Fruit fly (Drosophila melanogaster) whole organism, embryonic: ENCODE data around the gene osp.

ENCODE experiments used
- Abd-B ChIP-seq: fragments of 200-800 bp; sonication (Bioruptor generic); optimal IDR thresholded peaks from 2 replicates; lab custom pipeline; 2018; ENCODE audit warnings: missing biosample characterization, mild to moderate bottlenecking, missing genetic modification characterization, moderate library complexity
- Antp ChIP-seq: fragments of 200-800 bp; sonication (Bioruptor generic); optimal IDR thresholded peaks from 3 replicates; lab custom pipeline; 2016; ENCODE audit warnings: missing biosample characterization, missing genetic modification characterization
- Atf-2 ChIP-seq: fragments of 200-800 bp; sonication (Bioruptor generic); optimal IDR thresholded peaks from 2 replicates; lab custom pipeline; 2016; ENCODE audit warnings: missing biosample characterization, missing genetic modification characterization
- B-H1 ChIP-seq: fragments of 200-800 bp; sonication (Bioruptor generic); IDR thresholded peaks from 3 replicates; pipeline ENCODE4 v1.3.6; 2022; ENCODE audit warnings: missing biosample characterization, missing genetic modification characterization
- Bteb2 ChIP-seq: fragments of 200-800 bp; sonication (Bioruptor generic); optimal IDR thresholded peaks from 2 replicates; lab custom pipeline; 2016; ENCODE audit warnings: missing biosample characterization, missing genetic modification characterization
- CG12744 ChIP-seq: fragments of 200-800 bp; sonication (Bioruptor generic); optimal IDR thresholded peaks from 2 replicates; lab custom pipeline; 2016; ENCODE audit warnings: missing biosample characterization, missing genetic modification characterization
- CG13287 ChIP-seq: fragments of 200-800 bp; sonication (Bioruptor generic); IDR thresholded peaks from 2 replicates; pipeline ENCODE4 v1.3.6; 2022; ENCODE audit warnings: missing biosample characterization, missing genetic modification characterization; ENCODE audit not compliant: partially characterized antibody
- CG1529 ChIP-seq: fragments of 200-800 bp; sonication (Bioruptor generic); optimal IDR thresholded peaks from 3 replicates; lab custom pipeline; 2018; ENCODE audit warnings: missing biosample characterization, missing genetic modification characterization
- CG17361 ChIP-seq: fragments of 200-800 bp; sonication (Bioruptor generic); IDR thresholded peaks from 3 replicates; pipeline ENCODE4 v1.3.6; 2022; ENCODE audit warnings: missing biosample characterization, missing genetic modification characterization
- CG17568 ChIP-seq: fragments of 200-800 bp; sonication (Bioruptor generic); optimal IDR thresholded peaks from 2 replicates; lab custom pipeline; 2018; ENCODE audit warnings: missing biosample characterization, mild to moderate bottlenecking, missing genetic modification characterization, moderate library complexity
- CG18599 ChIP-seq: fragments of 200-800 bp; sonication (Bioruptor generic); optimal IDR thresholded peaks from 3 replicates; lab custom pipeline; 2017; ENCODE audit warnings: missing biosample characterization, missing genetic modification characterization, mild to moderate bottlenecking, moderate library complexity, missing genetic modification reagents
- CG2116 ChIP-seq: fragments of 200-800 bp; sonication (Bioruptor generic); optimal IDR thresholded peaks from 3 replicates; lab custom pipeline; 2018; ENCODE audit warnings: missing biosample characterization, mild to moderate bottlenecking, missing genetic modification characterization
- CG31224 ChIP-seq: fragments of 200-800 bp; sonication (Bioruptor generic); IDR thresholded peaks from 2 replicates; pipeline ENCODE4 v1.3.6; 2022; ENCODE audit warnings: missing biosample characterization, missing genetic modification characterization
- CG33213 ChIP-seq: fragments of 200-800 bp; sonication (Bioruptor generic); optimal IDR thresholded peaks from 3 replicates; lab custom pipeline; 2016; ENCODE audit warnings: missing biosample characterization, missing genetic modification characterization
- CG34224 ChIP-seq: fragments of 200-800 bp; sonication (Bioruptor generic); IDR thresholded peaks from 3 replicates; pipeline ENCODE4 v1.3.6; 2022; ENCODE audit warnings: missing biosample characterization, missing genetic modification characterization; ENCODE audit not compliant: partially characterized antibody
- CG7357 ChIP-seq: fragments of 200-800 bp; sonication (Bioruptor generic); IDR thresholded peaks from 3 replicates; pipeline ENCODE4 v1.3.6; 2022; ENCODE audit warnings: missing biosample characterization, missing genetic modification characterization
- CG7372 ChIP-seq: fragments of 200-800 bp; sonication (Bioruptor generic); IDR thresholded peaks from 2 replicates; pipeline ENCODE4 v1.3.6; 2022; ENCODE audit warnings: missing biosample characterization, missing genetic modification characterization
- CG8478 ChIP-seq: fragments of >200 bp; optimal IDR thresholded peaks from 2 replicates; lab custom pipeline; 2018
- CHES-1-like ChIP-seq: fragments of 200-800 bp; sonication (Bioruptor generic); optimal IDR thresholded peaks from 2 replicates; lab custom pipeline; 2016; ENCODE audit warnings: missing biosample characterization, missing genetic modification characterization
- Drgx ChIP-seq: fragments of 200-800 bp; sonication (Bioruptor generic); IDR thresholded peaks from 2 replicates; pipeline ENCODE4 v1.3.6; 2022; ENCODE audit warnings: missing biosample characterization, missing genetic modification characterization
- Nf-YC ChIP-seq: fragments of 200-800 bp; optimal IDR thresholded peaks from 3 replicates; lab custom pipeline; 2019; ENCODE audit warnings: missing biosample characterization, mild to moderate bottlenecking, missing genetic modification characterization, moderate library complexity
- Scr ChIP-seq: fragments of 200-800 bp; sonication (Bioruptor generic); IDR thresholded peaks from 2 replicates; pipeline ENCODE4 v1.3.6; 2022; ENCODE audit warnings: missing biosample characterization, missing genetic modification characterization; ENCODE audit not compliant: partially characterized antibody
- Sox102F ChIP-seq: fragments of 200-800 bp; sonication (Bioruptor generic); optimal IDR thresholded peaks from 2 replicates; lab custom pipeline; 2018; ENCODE audit warnings: missing biosample characterization, mild to moderate bottlenecking, missing genetic modification characterization, moderate library complexity
- Ssrp ChIP-seq: fragments of 200-800 bp; sonication (Bioruptor generic); optimal IDR thresholded peaks from 2 replicates; lab custom pipeline; 2018; ENCODE audit warnings: missing biosample characterization, mild to moderate bottlenecking, missing genetic modification characterization, moderate library complexity
- Xbp1 ChIP-seq: fragments of 200-800 bp; sonication (Bioruptor generic); optimal IDR thresholded peaks from 3 replicates; lab custom pipeline; 2016; ENCODE audit warnings: missing biosample characterization, mild to moderate bottlenecking, missing genetic modification characterization
- ab ChIP-seq: fragments of 200-800 bp; sonication (Bioruptor generic); optimal IDR thresholded peaks from 2 replicates; lab custom pipeline; 2016; ENCODE audit warnings: missing biosample characterization, missing genetic modification characterization
- ase ChIP-seq: fragments of 200-800 bp; sonication (Bioruptor generic); IDR thresholded peaks from 3 replicates; pipeline ENCODE4 v1.3.6; 2022; ENCODE audit warnings: missing biosample characterization, missing genetic modification characterization
- ash1 ChIP-seq: fragments of 200-800 bp; sonication (Bioruptor generic); optimal IDR thresholded peaks from 2 replicates; lab custom pipeline; 2018; ENCODE audit warnings: missing biosample characterization, mild to moderate bottlenecking, missing genetic modification characterization
- ato ChIP-seq: fragments of 200-800 bp; sonication (Bioruptor generic); IDR thresholded peaks from 2 replicates; pipeline ENCODE4 v1.3.6; 2022; ENCODE audit warnings: missing biosample characterization, missing genetic modification characterization; ENCODE audit not compliant: partially characterized antibody
- crp ChIP-seq, 2 experiments: fragments of 200-800 bp; sonication (Bioruptor generic); optimal IDR thresholded peaks; 2 replicates in 1 of 2; 3 replicates in 1 of 2; lab custom pipeline; 2017; ENCODE audit warnings: missing biosample characterization in 2 of 2, missing genetic modification characterization in 2 of 2, mild to moderate bottlenecking in 1 of 2, moderate library complexity in 1 of 2
- dm ChIP-seq: fragments of 200-800 bp; sonication (Bioruptor generic); optimal IDR thresholded peaks from 3 replicates; lab custom pipeline; 2016; ENCODE audit warnings: missing biosample characterization, missing genetic modification characterization
- dpn ChIP-seq, 2 experiments: fragments of 200-800 bp; sonication (Bioruptor generic); optimal IDR thresholded peaks; 3 replicates each; lab custom pipeline; 2016; ENCODE audit warnings: missing biosample characterization in 2 of 2, missing genetic modification characterization in 2 of 2
- emc ChIP-seq: fragments of 200-800 bp; sonication (Bioruptor generic); optimal IDR thresholded peaks from 2 replicates; lab custom pipeline; 2016; ENCODE audit warnings: missing biosample characterization, missing genetic modification characterization
- fru ChIP-seq: fragments of >200 bp; optimal IDR thresholded peaks from 2 replicates; lab custom pipeline; 2017
- gsb ChIP-seq: fragments of 200-800 bp; sonication (Bioruptor generic); IDR thresholded peaks from 2 replicates; pipeline ENCODE4 v1.3.6; 2022; ENCODE audit warnings: missing biosample characterization, missing genetic modification characterization
- oc ChIP-seq: fragments of 200-800 bp; sonication (Bioruptor generic); optimal IDR thresholded peaks from 2 replicates; lab custom pipeline; 2018; ENCODE audit warnings: missing biosample characterization, mild to moderate bottlenecking, missing genetic modification characterization, moderate library complexity
- onecut ChIP-seq: fragments of 200-800 bp; sonication (Bioruptor generic); IDR thresholded peaks from 2 replicates; pipeline ENCODE4 v1.3.6; 2022; ENCODE audit warnings: missing biosample characterization, missing genetic modification characterization
- otp ChIP-seq: fragments of 200-800 bp; sonication (Bioruptor generic); IDR thresholded peaks from 3 replicates; pipeline ENCODE4, ENCODE4 v1.3.6; 2022; ENCODE audit warnings: missing biosample characterization, missing genetic modification characterization
- pb ChIP-seq: fragments of 200-800 bp; sonication (Bioruptor generic); optimal IDR thresholded peaks from 3 replicates; lab custom pipeline; 2016; ENCODE audit warnings: missing biosample characterization, missing genetic modification characterization
- pita ChIP-seq: fragments of 200-800 bp; sonication (Bioruptor generic); optimal IDR thresholded peaks from 2 replicates; lab custom pipeline; 2017; ENCODE audit warnings: missing biosample characterization, mild to moderate bottlenecking, missing genetic modification characterization
- prd ChIP-seq, 3 experiments: fragments of >200 bp in 2 of 3; fragments of 200-800 bp in 1 of 3; sonication (Bioruptor generic) in 1 of 3; optimal IDR thresholded peaks in 2 of 3; IDR thresholded peaks in 1 of 3; 2 replicates in 2 of 3; 3 replicates in 1 of 3; pipeline versions ENCODE4 v1.3.6 to Lab custom; 2017 to 2022; ENCODE audit warnings: missing biosample characterization in 1 of 3, missing genetic modification characterization in 1 of 3
- pros ChIP-seq: fragments of 200-800 bp; sonication (Bioruptor generic); optimal IDR thresholded peaks from 3 replicates; lab custom pipeline; 2019; ENCODE audit warnings: missing biosample characterization, mild to moderate bottlenecking, missing genetic modification characterization, moderate library complexity
- ranshi ChIP-seq: fragments of 200-800 bp; sonication (Bioruptor generic); IDR thresholded peaks from 2 replicates; pipeline ENCODE4 v1.3.6; 2022; ENCODE audit warnings: missing biosample characterization, missing genetic modification characterization
- schlank ChIP-seq: fragments of 200-800 bp; sonication (Bioruptor generic); optimal IDR thresholded peaks from 2 replicates; lab custom pipeline; 2018; ENCODE audit warnings: missing biosample characterization, mild to moderate bottlenecking, missing genetic modification characterization
- scrt ChIP-seq: fragments of 200-800 bp; sonication (Bioruptor generic); optimal IDR thresholded peaks from 2 replicates; lab custom pipeline; 2018; ENCODE audit warnings: missing biosample characterization, mild to moderate bottlenecking, missing genetic modification characterization, moderate library complexity
- stc ChIP-seq: fragments of 200-800 bp; sonication (Bioruptor generic); IDR thresholded peaks from 2 replicates; pipeline ENCODE4 v1.3.6; 2022; ENCODE audit warnings: missing biosample characterization, missing genetic modification characterization
- tio ChIP-seq: fragments of 200-800 bp; sonication (Bioruptor generic); optimal IDR thresholded peaks from 2 replicates; lab custom pipeline; 2017; ENCODE audit warnings: missing biosample characterization, missing genetic modification characterization, inconsistent platforms
- usp ChIP-seq: fragments of >200 bp; optimal IDR thresholded peaks from 2 replicates; lab custom pipeline; 2017; ENCODE audit warnings: missing biosample characterization, missing genetic modification characterization
- wor ChIP-seq: fragments of 200-800 bp; sonication (Bioruptor generic); IDR thresholded peaks from 2 replicates; pipeline ENCODE4 v1.3.6; 2022; ENCODE audit warnings: missing biosample characterization, missing genetic modification characterization
- zen ChIP-seq: fragments of 200-800 bp; sonication (Bioruptor generic); optimal IDR thresholded peaks from 3 replicates; lab custom pipeline; 2018; ENCODE audit warnings: missing biosample characterization, mild to moderate bottlenecking, missing genetic modification characterization, moderate library complexity

osp gene

dm6 chr2L:14552141-14552748 is 136.9 kb downstream of the osp start (continued):
- TF ChIP-seq CG33213 (GFP tag; lab: Kevin White, UChicago) (peak; percentile 59), zen (tag; lab: Kevin White, UChicago) (peak; percentile 85), ranshi (GFP tag; lab: Robert Waterston, UW) (peak; percentile 32; the same call in 1 of the 2 replicates), ato (no peak), tio (GFP tag; lab: Kevin White, UChicago) (peak; percentile 58), B-H1 (no peak; the same call in 2 of the 3 replicates), CG12744 (GFP tag; lab: Kevin White, UChicago) (peak; percentile 68), CG13287 (no peak), ase (no peak), CG18599 (GFP tag; lab: Kevin White, UChicago) (peak; percentile 73), CHES-1-like (GFP tag; lab: Kevin White, UChicago) (peak; percentile 52), wor (GFP tag; lab: Robert Waterston, UW) (no peak), Scr (GFP tag; lab: Robert Waterston, UW) (no peak), CG1529 (GFP tag; lab: Kevin White, UChicago) (peak; percentile 53), ash1 (GFP tag; lab: Kevin White, UChicago) (no peak), Xbp1 (peak; percentile 64), crp (GFP tag; optimal IDR thresholded peaks at IDR 0.05; lab: Kevin White, UChicago) (no peak), Abd-B (GFP tag; lab: Kevin White, UChicago) (no peak), CG7357 (GFP tag; lab: Robert Waterston, UW) (peak; percentile 36; the same call in 1 of the 3 replicates), pita (no peak), CG2116 (peak; percentile 3), CG8478 (lab: Kevin White, UChicago) (no peak), gsb (GFP tag; lab: Robert Waterston, UW) (no peak), CG31224 (GFP tag; lab: Robert Waterston, UW) (no peak), CG34224 (no peak), pb (GFP tag; lab: Kevin White, UChicago) (peak; percentile 13), onecut (GFP tag; lab: Robert Waterston, UW) (peak; percentile 27), CG17568 (GFP tag; lab: Kevin White, UChicago) (peak; percentile 42), Drgx (GFP tag; lab: Robert Waterston, UW) (peak; percentile 62), otp (GFP tag; lab: Robert Waterston, UW) (no peak), usp (GFP tag; lab: Kevin White, UChicago) (no peak), prd (optimal IDR thresholded peaks at IDR 0.05; lab: Kevin White, UChicago) (no peak), prd (GFP tag; IDR thresholded peaks at IDR 0.05; lab: Robert Waterston, UW) (peak; percentile 84), CG7372 (GFP tag; lab: Robert Waterston, UW) (no peak), fru (lab: Kevin White, UChicago) (no peak), dm (peak; percentile 14), Atf-2 (GFP tag; lab: Kevin White, UChicago) (peak; percentile 71), schlank (tag; lab: Kevin White, UChicago) (no peak), CG17361 (GFP tag; lab: Robert Waterston, UW) (peak; percentile 60), Sox102F (GFP tag; lab: Kevin White, UChicago) (peak; percentile 71), Nf-YC (no peak), scrt (GFP tag; lab: Kevin White, UChicago) (no peak), Antp (GFP tag; lab: Kevin White, UChicago) (peak; percentile 14), stc (GFP tag; lab: Robert Waterston, UW) (no peak), pros (GFP tag; lab: Kevin White, UChicago) (no peak), ab (GFP tag; lab: Kevin White, UChicago) (no peak), oc (tag; lab: Kevin White, UChicago) (no peak), Bteb2 (peak; percentile 38), emc (peak; percentile 14), dpn (GFP tag; optimal IDR thresholded peaks at IDR 0.05; lab: Kevin White, UChicago) (peak; percentile 52 to 60), Ssrp (tag; lab: Kevin White, UChicago) (peak; percentile 53)
